Fruit fly (Drosophila melanogaster) whole organism, embryonic: ENCODE measurements around the gene CG7728.
A peak's percentile ranks its signal among the peaks of the same experiment; 100 is the strongest.

ENCODE experiments used
- ATbp ChIP-seq: fragments of 200-800 bp; sonication (Bioruptor generic); optimal IDR thresholded peaks from 2 replicates; lab custom pipeline; 2017; ENCODE audit warnings: missing biosample characterization, mild to moderate bottlenecking, missing genetic modification characterization, missing genetic modification reagents
- Ada2b ChIP-seq: fragments of 200-800 bp; sonication (Bioruptor generic); IDR thresholded peaks from 2 replicates; pipeline ENCODE4 v1.3.6; 2022; ENCODE audit warnings: missing biosample characterization, missing genetic modification characterization
- B-H1 ChIP-seq: fragments of 200-800 bp; sonication (Bioruptor generic); IDR thresholded peaks from 3 replicates; pipeline ENCODE4 v1.3.6; 2022; ENCODE audit warnings: missing biosample characterization, missing genetic modification characterization
- CG10321 ChIP-seq: fragments of 200-800 bp; sonication (Bioruptor generic); IDR thresholded peaks from 2 replicates; pipeline ENCODE4 v1.3.6; 2022; ENCODE audit warnings: missing biosample characterization, missing genetic modification characterization
- CG13894 ChIP-seq: fragments of 200-800 bp; sonication (Bioruptor generic); optimal IDR thresholded peaks from 3 replicates; lab custom pipeline; 2018; ENCODE audit warnings: missing biosample characterization, mild to moderate bottlenecking, missing genetic modification characterization, moderate library complexity
- CG15269 ChIP-seq: fragments of 200-800 bp; sonication (Bioruptor generic); optimal IDR thresholded peaks from 2 replicates; lab custom pipeline; 2018; ENCODE audit warnings: missing biosample characterization, mild to moderate bottlenecking, missing genetic modification characterization, moderate library complexity
- CG16779 ChIP-seq: fragments of 200-800 bp; sonication (Bioruptor generic); IDR thresholded peaks from 2 replicates; pipeline ENCODE4 v1.3.6; 2022; ENCODE audit warnings: missing biosample characterization, missing genetic modification characterization
- CG2678 ChIP-seq: fragments of 200-800 bp; sonication (Bioruptor generic); optimal IDR thresholded peaks from 3 replicates; lab custom pipeline; 2019; ENCODE audit warnings: missing biosample characterization, mild to moderate bottlenecking, missing genetic modification characterization, moderate library complexity
- CG30403 ChIP-seq: fragments of 200-800 bp; sonication (Bioruptor generic); optimal IDR thresholded peaks from 3 replicates; lab custom pipeline; 2016; ENCODE audit warnings: missing biosample characterization, missing genetic modification characterization
- CG31365 ChIP-seq: fragments of 200-800 bp; sonication (Bioruptor generic); optimal IDR thresholded peaks from 2 replicates; lab custom pipeline; 2018; ENCODE audit warnings: missing biosample characterization, mild to moderate bottlenecking, missing genetic modification characterization
- CG31441 ChIP-seq: fragments of 200-800 bp; sonication (Bioruptor generic); IDR thresholded peaks from 2 replicates; pipeline ENCODE4 v1.3.6; 2022; ENCODE audit warnings: missing biosample characterization, missing genetic modification characterization
- CG33557 ChIP-seq: fragments of 200-800 bp; sonication (Bioruptor generic); optimal IDR thresholded peaks from 2 replicates; lab custom pipeline; 2019; ENCODE audit warnings: missing biosample characterization, mild to moderate bottlenecking, missing genetic modification characterization, moderate library complexity
- CG34224 ChIP-seq: fragments of 200-800 bp; sonication (Bioruptor generic); IDR thresholded peaks from 3 replicates; pipeline ENCODE4 v1.3.6; 2022; ENCODE audit warnings: missing biosample characterization, missing genetic modification characterization; ENCODE audit not compliant: partially characterized antibody
- CG3726 ChIP-seq: fragments of 200-800 bp; sonication (Bioruptor generic); IDR thresholded peaks from 3 replicates; pipeline ENCODE4, ENCODE4 v1.3.6; 2022; ENCODE audit warnings: missing biosample characterization, missing genetic modification characterization
- CG4820 ChIP-seq: fragments of 200-800 bp; sonication (Bioruptor generic); optimal IDR thresholded peaks from 3 replicates; lab custom pipeline; 2016; ENCODE audit warnings: missing biosample characterization, missing genetic modification characterization
- CG4854 ChIP-seq: fragments of 200-800 bp; sonication (Bioruptor generic); optimal IDR thresholded peaks from 2 replicates; lab custom pipeline; 2016; ENCODE audit warnings: missing biosample characterization, missing genetic modification characterization, inconsistent platforms
- CG6254 ChIP-seq: fragments of 200-800 bp; sonication (Bioruptor generic); optimal IDR thresholded peaks from 3 replicates; lab custom pipeline; 2017; ENCODE audit warnings: mild to moderate bottlenecking, missing biosample characterization, missing genetic modification reagents, missing genetic modification characterization
- CG6683 ChIP-seq: fragments of 200-800 bp; sonication (Bioruptor generic); optimal IDR thresholded peaks from 2 replicates; lab custom pipeline; 2017; ENCODE audit warnings: missing biosample characterization, mild to moderate bottlenecking, missing genetic modification characterization, missing genetic modification reagents
- CG8944 ChIP-seq: fragments of 200-800 bp; sonication (Bioruptor generic); optimal IDR thresholded peaks from 3 replicates; lab custom pipeline; 2016; ENCODE audit warnings: missing biosample characterization, missing genetic modification characterization
- CoRest ChIP-seq: fragments of 200-800 bp; sonication (Bioruptor generic); optimal IDR thresholded peaks from 3 replicates; lab custom pipeline; 2018; ENCODE audit warnings: missing biosample characterization, mild to moderate bottlenecking, missing genetic modification characterization, moderate library complexity
- Deaf1 ChIP-seq: fragments of 200-800 bp; optimal IDR thresholded peaks from 3 replicates; lab custom pipeline; 2019; ENCODE audit warnings: missing biosample characterization, mild to moderate bottlenecking, missing genetic modification characterization, moderate library complexity
- Drgx ChIP-seq: fragments of 200-800 bp; sonication (Bioruptor generic); IDR thresholded peaks from 2 replicates; pipeline ENCODE4 v1.3.6; 2022; ENCODE audit warnings: missing biosample characterization, missing genetic modification characterization
- Fer1 ChIP-seq: fragments of 200-800 bp; sonication (Bioruptor generic); optimal IDR thresholded peaks from 2 replicates; lab custom pipeline; 2017; ENCODE audit warnings: missing biosample characterization, mild to moderate bottlenecking, missing genetic modification characterization
- Hr51 ChIP-seq, 2 experiments: fragments of 200-800 bp; sonication (Bioruptor generic); optimal IDR thresholded peaks; 2 replicates in 1 of 2; 3 replicates in 1 of 2; lab custom pipeline; 2016 to 2018; ENCODE audit warnings: missing biosample characterization in 2 of 2, missing genetic modification characterization in 2 of 2, mild to moderate bottlenecking in 1 of 2, moderate library complexity in 1 of 2
- Hsf ChIP-seq: fragments of 200-800 bp; sonication (Bioruptor generic); optimal IDR thresholded peaks from 3 replicates; lab custom pipeline; 2016; ENCODE audit warnings: missing biosample characterization, missing genetic modification characterization
- Sox100B ChIP-seq: fragments of 200-800 bp; sonication (Bioruptor generic); optimal IDR thresholded peaks from 3 replicates; lab custom pipeline; 2018; ENCODE audit warnings: missing biosample characterization, mild to moderate bottlenecking, missing genetic modification characterization
- Sox102F ChIP-seq: fragments of 200-800 bp; sonication (Bioruptor generic); optimal IDR thresholded peaks from 2 replicates; lab custom pipeline; 2018; ENCODE audit warnings: missing biosample characterization, mild to moderate bottlenecking, missing genetic modification characterization, moderate library complexity
- TFAM ChIP-seq: fragments of 200-800 bp; sonication (Bioruptor generic); optimal IDR thresholded peaks from 2 replicates; lab custom pipeline; 2017; ENCODE audit warnings: missing biosample characterization, missing genetic modification characterization, inconsistent platforms
- YL-1 ChIP-seq: fragments of 200-800 bp; sonication (Bioruptor generic); optimal IDR thresholded peaks from 3 replicates; lab custom pipeline; 2017; ENCODE audit warnings: missing biosample characterization, mild to moderate bottlenecking, missing genetic modification characterization
- abd-A ChIP-seq: fragments of 200-800 bp; sonication (Bioruptor generic); optimal IDR thresholded peaks from 3 replicates; lab custom pipeline; 2019; ENCODE audit warnings: missing biosample characterization, mild to moderate bottlenecking, missing genetic modification characterization, moderate library complexity
- ase ChIP-seq: fragments of 200-800 bp; sonication (Bioruptor generic); IDR thresholded peaks from 3 replicates; pipeline ENCODE4 v1.3.6; 2022; ENCODE audit warnings: missing biosample characterization, missing genetic modification characterization
- bab2 ChIP-seq: fragments of 200-800 bp; sonication (Bioruptor generic); optimal IDR thresholded peaks from 2 replicates; lab custom pipeline; 2016; ENCODE audit warnings: missing biosample characterization, missing genetic modification characterization
- bbx ChIP-seq: fragments of 200-800 bp; sonication (Bioruptor generic); IDR thresholded peaks from 2 replicates; pipeline ENCODE4 v1.3.6; 2022; ENCODE audit warnings: missing biosample characterization, missing genetic modification characterization; ENCODE audit not compliant: partially characterized antibody
- btn ChIP-seq: fragments of 200-800 bp; sonication (Bioruptor generic); optimal IDR thresholded peaks from 2 replicates; lab custom pipeline; 2016; ENCODE audit warnings: missing biosample characterization, missing genetic modification characterization
- dimm ChIP-seq: fragments of 200-800 bp; sonication (Bioruptor generic); IDR thresholded peaks from 2 replicates; pipeline ENCODE4 v1.3.6; 2022; ENCODE audit warnings: missing biosample characterization, missing genetic modification characterization
- dm ChIP-seq: fragments of 200-800 bp; sonication (Bioruptor generic); optimal IDR thresholded peaks from 3 replicates; lab custom pipeline; 2016; ENCODE audit warnings: missing biosample characterization, missing genetic modification characterization
- eve ChIP-seq, 2 experiments: fragments of >200 bp; optimal IDR thresholded peaks; 2 replicates each; lab custom pipeline; 2017; ENCODE audit warnings: missing biosample characterization in 2 of 2, missing genetic modification characterization in 2 of 2
- gem ChIP-seq: fragments of 200-800 bp; sonication (Bioruptor generic); optimal IDR thresholded peaks from 2 replicates; lab custom pipeline; 2019; ENCODE audit warnings: missing biosample characterization, mild to moderate bottlenecking, missing genetic modification characterization, moderate library complexity
- gro ChIP-seq: fragments of 200-800 bp; sonication (Bioruptor generic); optimal IDR thresholded peaks from 2 replicates; lab custom pipeline; 2016; ENCODE audit warnings: missing biosample characterization, missing genetic modification characterization
- inv ChIP-seq: fragments of 200-800 bp; sonication (Bioruptor generic); IDR thresholded peaks from 2 replicates; pipeline ENCODE4 v1.3.6; 2022; ENCODE audit warnings: missing biosample characterization, missing genetic modification characterization; ENCODE audit not compliant: partially characterized antibody
- lbe ChIP-seq: fragments of 200-800 bp; sonication (Bioruptor generic); optimal IDR thresholded peaks from 2 replicates; lab custom pipeline; 2016; ENCODE audit warnings: missing biosample characterization, mild to moderate bottlenecking, missing genetic modification characterization
- pan ChIP-seq, 4 experiments: fragments of >200 bp in 3 of 4; fragments of 200-800 bp in 1 of 4; sonication (Bioruptor generic) in 1 of 4; optimal IDR thresholded peaks in 3 of 4; IDR thresholded peaks in 1 of 4; 2 replicates each; pipeline versions ENCODE4 v1.3.6 to Lab custom; 2017 to 2022; ENCODE audit warnings: missing biosample characterization in 2 of 4, missing genetic modification characterization in 2 of 4, mixed read lengths in 1 of 4
- pb ChIP-seq: fragments of 200-800 bp; sonication (Bioruptor generic); optimal IDR thresholded peaks from 3 replicates; lab custom pipeline; 2016; ENCODE audit warnings: missing biosample characterization, missing genetic modification characterization
- pzg ChIP-seq: fragments of 200-800 bp; sonication (Bioruptor generic); optimal IDR thresholded peaks from 3 replicates; lab custom pipeline; 2018; ENCODE audit warnings: missing biosample characterization, mild to moderate bottlenecking, missing genetic modification characterization, moderate library complexity
- ranshi ChIP-seq: fragments of 200-800 bp; sonication (Bioruptor generic); IDR thresholded peaks from 2 replicates; pipeline ENCODE4 v1.3.6; 2022; ENCODE audit warnings: missing biosample characterization, missing genetic modification characterization
- sens ChIP-seq: fragments of 200-800 bp; sonication (Bioruptor generic); peaks from one replicate; lab custom pipeline; 2016; ENCODE audit warnings: missing biosample characterization, missing genetic modification characterization
- unpg ChIP-seq: fragments of 200-800 bp; sonication (Bioruptor generic); optimal IDR thresholded peaks from 3 replicates; lab custom pipeline; 2018; ENCODE audit warnings: missing biosample characterization, mild to moderate bottlenecking, missing genetic modification characterization, moderate library complexity
- vvl ChIP-seq: fragments of 200-800 bp; sonication (Bioruptor generic); IDR thresholded peaks from 2 replicates; pipeline ENCODE4 v1.3.6; 2022; ENCODE audit warnings: missing biosample characterization, missing genetic modification characterization
- zf30C ChIP-seq: fragments of 200-800 bp; sonication (Bioruptor generic); optimal IDR thresholded peaks from 3 replicates; lab custom pipeline; 2018; ENCODE audit warnings: missing biosample characterization, mild to moderate bottlenecking, missing genetic modification characterization

The CG7728 gene

DNA sequence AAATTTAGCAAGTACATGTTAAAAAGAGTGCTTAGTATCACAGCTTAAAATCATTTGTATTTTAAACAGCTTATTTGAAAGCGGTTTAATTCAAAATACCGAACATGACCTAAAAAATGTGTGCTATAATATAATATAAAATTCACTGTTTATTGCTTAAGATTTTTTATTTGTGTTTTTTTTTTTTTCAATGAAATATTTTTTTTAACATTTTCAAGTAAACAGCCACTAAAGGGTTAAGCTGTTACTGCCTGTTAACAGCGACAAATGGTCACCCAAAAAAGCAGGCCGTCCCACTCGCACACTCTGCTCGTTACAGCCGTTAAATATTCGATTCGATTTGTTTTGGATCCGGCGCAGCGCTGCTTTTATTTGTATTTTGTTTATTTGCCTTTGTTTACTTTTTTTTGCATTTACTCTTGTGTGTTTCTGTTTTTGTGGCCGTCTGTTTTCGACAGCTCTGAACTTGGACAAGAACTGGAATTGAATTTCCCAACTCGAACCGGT is 41.6 kb upstream of the CG7728 start (continued):
- TF ChIP-seq CoRest (tag; lab: Kevin White, UChicago) (no peak), Deaf1 (peak; percentile 7), Sox102F (peak; percentile 15), vvl (peak; percentile 32; the same call in 1 of the 2 replicates), eve (GFP tag; optimal IDR thresholded peaks at IDR 0.05; lab: Kevin White, UChicago) (peak in 1 of 2 experiments; percentile 52), CG15269 (tag; lab: Kevin White, UChicago) (peak; percentile 9), B-H1 (GFP tag; lab: Robert Waterston, UW) (no peak), Fer1 (GFP tag; lab: Kevin White, UChicago) (peak; percentile 13), CG33557 (no peak), Hr51 (GFP tag; optimal IDR thresholded peaks at IDR 0.05; lab: Kevin White, UChicago) (peak in 1 of 2 experiments; percentile 5), CG16779 (GFP tag; lab: Robert Waterston, UW) (no peak), CG4854 (GFP tag; lab: Kevin White, UChicago) (no peak), gem (tag; lab: Kevin White, UChicago) (peak; percentile 2), dm (GFP tag; lab: Kevin White, UChicago) (no peak), Sox100B (GFP tag; lab: Kevin White, UChicago) (no peak), inv (GFP tag; lab: Robert Waterston, UW) (no peak), Hsf (GFP tag; lab: Kevin White, UChicago) (no peak), ATbp (peak; percentile 66), CG31365 (tag; lab: Kevin White, UChicago) (peak; percentile 2), YL-1 (GFP tag; lab: Kevin White, UChicago) (no peak), Drgx (GFP tag; lab: Robert Waterston, UW) (peak; percentile 62), CG8944 (GFP tag; lab: Kevin White, UChicago) (no peak), CG13894 (tag; lab: Kevin White, UChicago) (peak; percentile 41), CG6254 (GFP tag; lab: Kevin White, UChicago) (no peak), ranshi (GFP tag; lab: Robert Waterston, UW) (peak; percentile 71), CG30403 (GFP tag; lab: Kevin White, UChicago) (peak; percentile 1), bbx (GFP tag; lab: Robert Waterston, UW) (no peak), Ada2b (GFP tag; lab: Robert Waterston, UW) (0 out of 2 replicates have a peak, but pooled peaks have one; percentile 6), CG31441 (GFP tag; lab: Robert Waterston, UW) (0 out of 2 replicates have a peak, but pooled peaks have one; percentile 18), abd-A (tag; lab: Kevin White, UChicago) (peak; percentile 55), pb (GFP tag; lab: Kevin White, UChicago) (no peak), CG6683 (GFP tag; lab: Kevin White, UChicago) (no peak), CG2678 (tag; lab: Kevin White, UChicago) (peak; percentile 35), lbe (GFP tag; lab: Kevin White, UChicago) (peak; percentile 51), TFAM (GFP tag; lab: Kevin White, UChicago) (no peak), ase (GFP tag; lab: Robert Waterston, UW) (no peak), unpg (peak; percentile 19), dimm (no peak), pan (optimal IDR thresholded peaks at IDR 0.05; lab: Kevin White, UChicago) (no peak), pan (GFP tag; optimal IDR thresholded peaks at IDR 0.05 in 1 of 2, IDR thresholded peaks at IDR 0.05 in 1 of 2) (peak in 1 of 2 experiments; percentile 14), CG10321 (GFP tag; lab: Robert Waterston, UW) (0 out of 2 replicates have a peak, but pooled peaks have one; percentile 18), zf30C (GFP tag; lab: Kevin White, UChicago) (no peak), btn (GFP tag; lab: Kevin White, UChicago) (no peak), pzg (GFP tag; lab: Kevin White, UChicago) (no peak), CG34224 (GFP tag; lab: Robert Waterston, UW) (no peak), CG3726 (GFP tag; lab: Robert Waterston, UW) (no peak), sens (GFP tag; lab: Kevin White, UChicago) (peak; percentile 41), bab2 (GFP tag; lab: Kevin White, UChicago) (no peak), gro (GFP tag; lab: Kevin White, UChicago) (no peak), CG4820 (no peak)
